Fruit fly (Drosophila melanogaster) Kc167 (cell line): ENCODE data around the gene blot.

Experiments used
- h ChIP-seq: fragments of >200 bp; optimal IDR thresholded peaks from 3 replicates; lab custom pipeline; 2018; ENCODE audit warnings: missing external identifiers
- psq ChIP-seq: fragments of >200 bp; optimal IDR thresholded peaks from 2 replicates; lab custom pipeline; 2017; ENCODE audit warnings: missing external identifiers

- TF ChIP-seq h (lab: Kevin White, UChicago) (no peak), psq (lab: Kevin White, UChicago) (no peak)
Observed at dm6 chr3L:17386612-17387382, 34.5 kb downstream of the blot start.
